Worm (Caenorhabditis elegans) whole organism, late embryonic: ENCODE data around the gene elc-1.

Source experiments
- C08G9.2 ChIP-seq: sonication (generic microtip); optimal IDR thresholded peaks from 2 replicates; lab custom pipeline; 2016; ENCODE audit warnings: mild to moderate bottlenecking, missing genetic modification characterization, moderate library complexity, missing compliant biosample characterization
- K02D7.2 ChIP-seq: sonication (generic microtip); optimal IDR thresholded peaks from 2 replicates; lab custom pipeline; 2017; ENCODE audit warnings: mild to moderate bottlenecking, missing genetic modification characterization, missing compliant biosample characterization
- K09A11.1 ChIP-seq: sonication (generic microtip); optimal IDR thresholded peaks from 2 replicates; lab custom pipeline; 2017; ENCODE audit warnings: antibody characterized with exemption, mild to moderate bottlenecking, missing genetic modification characterization, missing compliant biosample characterization; ENCODE audit not compliant: insufficient read depth
- T23F11.4 ChIP-seq: fragments of 200-800 bp; sonication (Bioruptor generic); optimal IDR thresholded peaks from 2 replicates; lab custom pipeline; 2018; ENCODE audit warnings: mild to moderate bottlenecking, missing genetic modification characterization, missing compliant biosample characterization
- Y22D7AL.16 ChIP-seq: sonication (generic microtip); optimal IDR thresholded peaks from 2 replicates; lab custom pipeline; 2016; ENCODE audit warnings: missing genetic modification characterization, missing compliant biosample characterization
- ahr-1 ChIP-seq: sonication (generic microtip); optimal IDR thresholded peaks from 2 replicates; lab custom pipeline; 2016; ENCODE audit warnings: missing genetic modification characterization, missing compliant biosample characterization
- ceh-14 ChIP-seq: sonication (generic microtip); optimal IDR thresholded peaks from 2 replicates; lab custom pipeline; 2016; ENCODE audit warnings: missing genotype, missing genetic modification characterization, missing compliant biosample characterization
- ceh-18 ChIP-seq: sonication (generic microtip); optimal IDR thresholded peaks from 2 replicates; lab custom pipeline; 2016; ENCODE audit warnings: missing genetic modification characterization, missing compliant biosample characterization
- ceh-2 ChIP-seq: sonication (generic microtip); optimal IDR thresholded peaks from 2 replicates; lab custom pipeline; 2016; ENCODE audit warnings: missing genotype, missing genetic modification characterization, missing compliant biosample characterization
- ceh-24 ChIP-seq: sonication (generic microtip); optimal IDR thresholded peaks from 2 replicates; lab custom pipeline; 2016; ENCODE audit warnings: mild to moderate bottlenecking, missing genetic modification characterization, missing compliant biosample characterization
- ceh-30 ChIP-seq: fragments of 150-350 bp; optimal IDR thresholded peaks from 2 replicates; lab custom pipeline; 2014; ENCODE audit warnings: missing biosample characterization, missing genetic modification characterization
- ceh-45 ChIP-seq: fragments of 200-800 bp; sonication (Bioruptor generic); IDR thresholded peaks from 2 replicates; pipeline ENCODE4 v1.3.6; 2022; ENCODE audit warnings: missing genetic modification reagents, missing genetic modification characterization, missing compliant biosample characterization
- ceh-48 ChIP-seq: sonication (generic microtip); optimal IDR thresholded peaks from 2 replicates; lab custom pipeline; 2016; ENCODE audit warnings: missing genetic modification characterization, inconsistent platforms, missing compliant biosample characterization
- ceh-6 ChIP-seq: fragments of 200-800 bp; sonication (Bioruptor generic); optimal IDR thresholded peaks from 2 replicates; lab custom pipeline; 2018; ENCODE audit warnings: mild to moderate bottlenecking, missing genetic modification characterization, missing compliant biosample characterization
- ceh-9 ChIP-seq: sonication (generic microtip); optimal IDR thresholded peaks from 2 replicates; lab custom pipeline; 2016; ENCODE audit warnings: mild to moderate bottlenecking, missing genetic modification characterization, inconsistent platforms, missing compliant biosample characterization
- che-1 ChIP-seq: sonication (generic microtip); optimal IDR thresholded peaks from 2 replicates; lab custom pipeline; 2016; ENCODE audit warnings: mild to moderate bottlenecking, missing genetic modification characterization, missing compliant biosample characterization
- dve-1 ChIP-seq: sonication (generic microtip); optimal IDR thresholded peaks from 2 replicates; lab custom pipeline; 2017; ENCODE audit warnings: antibody characterized with exemption, mild to moderate bottlenecking, missing genetic modification characterization, missing compliant biosample characterization
- ets-4 ChIP-seq: sonication (generic microtip); optimal IDR thresholded peaks from 2 replicates; lab custom pipeline; 2016; ENCODE audit warnings: missing genetic modification characterization, missing compliant biosample characterization
- eyg-1 ChIP-seq: sonication (generic microtip); optimal IDR thresholded peaks from 2 replicates; lab custom pipeline; 2016; ENCODE audit warnings: missing genotype, missing genetic modification characterization, missing compliant biosample characterization
- fax-1 ChIP-seq: sonication (generic microtip); optimal IDR thresholded peaks from 2 replicates; lab custom pipeline; 2016; ENCODE audit warnings: missing genotype, missing genetic modification characterization, missing compliant biosample characterization
- fkh-10 ChIP-seq: fragments of 150-350 bp; optimal IDR thresholded peaks from 2 replicates; lab custom pipeline; 2014; ENCODE audit warnings: missing biosample characterization, missing genetic modification reagents, missing genetic modification characterization
- hlh-13 ChIP-seq: fragments of 200-800 bp; sonication (Bioruptor generic); optimal IDR thresholded peaks from 2 replicates; lab custom pipeline; 2018; ENCODE audit warnings: mild to moderate bottlenecking, missing genetic modification characterization, missing compliant biosample characterization
- hlh-8 ChIP-seq: sonication (generic microtip); optimal IDR thresholded peaks from 2 replicates; lab custom pipeline; 2016; ENCODE audit warnings: missing genotype, missing genetic modification characterization, missing compliant biosample characterization
- lim-6 ChIP-seq: sonication (generic microtip); optimal IDR thresholded peaks from 2 replicates; lab custom pipeline; 2016; ENCODE audit warnings: missing genetic modification characterization, missing compliant biosample characterization
- lin-11 ChIP-seq: fragments of 200-800 bp; sonication (Bioruptor generic); optimal IDR thresholded peaks from 2 replicates; lab custom pipeline; 2018; ENCODE audit warnings: mild to moderate bottlenecking, missing genetic modification characterization, missing compliant biosample characterization
- madf-2 ChIP-seq: sonication (generic microtip); optimal IDR thresholded peaks from 2 replicates; lab custom pipeline; 2017; ENCODE audit warnings: missing genetic modification characterization, missing compliant biosample characterization
- mec-3 ChIP-seq: sonication (generic microtip); optimal IDR thresholded peaks from 2 replicates; lab custom pipeline; 2016; ENCODE audit warnings: borderline replicate concordance, missing genetic modification characterization, missing compliant biosample characterization
- nhr-11 ChIP-seq: fragments of 150-350 bp; optimal IDR thresholded peaks from 2 replicates; lab custom pipeline; 2014; ENCODE audit warnings: missing biosample characterization, missing genetic modification characterization
- nhr-232 ChIP-seq: sonication (generic microtip); optimal IDR thresholded peaks from 2 replicates; lab custom pipeline; 2016; ENCODE audit warnings: missing genetic modification characterization, missing compliant biosample characterization
- npax-4 ChIP-seq: sonication (generic microtip); optimal IDR thresholded peaks from 2 replicates; lab custom pipeline; 2016; ENCODE audit warnings: missing genetic modification characterization, missing compliant biosample characterization
- pag-3 ChIP-seq: sonication (generic microtip); optimal IDR thresholded peaks from 2 replicates; lab custom pipeline; 2016; ENCODE audit warnings: missing compliant biosample characterization, missing genetic modification characterization, borderline replicate concordance
- pha-2 ChIP-seq: sonication (generic microtip); optimal IDR thresholded peaks from 2 replicates; lab custom pipeline; 2017; ENCODE audit warnings: mild to moderate bottlenecking, missing genetic modification characterization, missing compliant biosample characterization
- pha-4 ChIP-seq: fragments of 150-350 bp; optimal IDR thresholded peaks from 2 replicates; lab custom pipeline; 2018; ENCODE audit warnings: missing biosample characterization, missing genetic modification reagents, missing genetic modification characterization
- pqm-1 ChIP-seq: sonication (generic microtip); optimal IDR thresholded peaks from 2 replicates; lab custom pipeline; 2016; ENCODE audit warnings: missing genetic modification characterization, missing compliant biosample characterization
- pros-1 ChIP-seq: fragments of 150-350 bp; optimal IDR thresholded peaks from 2 replicates; lab custom pipeline; 2014; ENCODE audit warnings: missing biosample characterization, missing genetic modification reagents, missing genetic modification characterization
- ref-2 ChIP-seq: sonication (generic microtip); optimal IDR thresholded peaks from 2 replicates; lab custom pipeline; 2016; ENCODE audit warnings: missing genetic modification characterization, missing compliant biosample characterization
- sox-2 ChIP-seq: fragments of 200-800 bp; sonication (Bioruptor generic); IDR thresholded peaks from 2 replicates; pipeline ENCODE4 v1.3.6; 2022; ENCODE audit warnings: missing genetic modification reagents, missing genetic modification characterization, missing compliant biosample characterization
- sox-4 ChIP-seq: sonication (generic microtip); optimal IDR thresholded peaks from 2 replicates; lab custom pipeline; 2017; ENCODE audit warnings: mild to moderate bottlenecking, missing genetic modification characterization, inconsistent platforms, missing compliant biosample characterization
- syd-9 ChIP-seq: sonication (generic microtip); optimal IDR thresholded peaks from 2 replicates; lab custom pipeline; 2016; ENCODE audit warnings: mild to moderate bottlenecking, missing genetic modification characterization, moderate library complexity, missing compliant biosample characterization
- tbx-2 ChIP-seq: sonication (generic microtip); optimal IDR thresholded peaks from 2 replicates; lab custom pipeline; 2016; ENCODE audit warnings: missing genetic modification characterization, missing compliant biosample characterization
- unc-3 ChIP-seq, 2 experiments: fragments of 200-800 bp in 1 of 2; sonication (Bioruptor generic) in 1 of 2; sonication (generic microtip) in 1 of 2; conservative IDR thresholded peaks in 1 of 2; optimal IDR thresholded peaks in 1 of 2; 2 replicates each; pipeline versions ENCODE4 v1.3.6 to Lab custom; 2016 to 2022; ENCODE audit warnings: missing compliant biosample characterization in 2 of 2, missing genetic modification characterization in 2 of 2, missing genetic modification reagents in 1 of 2
- unc-42 ChIP-seq: sonication (generic microtip); optimal IDR thresholded peaks from 2 replicates; lab custom pipeline; 2016; ENCODE audit warnings: missing genotype, missing genetic modification characterization, missing compliant biosample characterization
- unc-55 ChIP-seq: sonication (generic microtip); optimal IDR thresholded peaks from 2 replicates; lab custom pipeline; 2017; ENCODE audit warnings: missing biosample characterization, missing genetic modification reagents, missing genetic modification characterization
- unc-86 ChIP-seq: sonication (generic microtip); optimal IDR thresholded peaks from 2 replicates; lab custom pipeline; 2016; ENCODE audit warnings: missing genetic modification characterization, missing compliant biosample characterization
- ztf-16 ChIP-seq: sonication (generic microtip); optimal IDR thresholded peaks from 2 replicates; lab custom pipeline; 2017; ENCODE audit warnings: missing genetic modification characterization, missing compliant biosample characterization

elc-1 gene

DNA sequence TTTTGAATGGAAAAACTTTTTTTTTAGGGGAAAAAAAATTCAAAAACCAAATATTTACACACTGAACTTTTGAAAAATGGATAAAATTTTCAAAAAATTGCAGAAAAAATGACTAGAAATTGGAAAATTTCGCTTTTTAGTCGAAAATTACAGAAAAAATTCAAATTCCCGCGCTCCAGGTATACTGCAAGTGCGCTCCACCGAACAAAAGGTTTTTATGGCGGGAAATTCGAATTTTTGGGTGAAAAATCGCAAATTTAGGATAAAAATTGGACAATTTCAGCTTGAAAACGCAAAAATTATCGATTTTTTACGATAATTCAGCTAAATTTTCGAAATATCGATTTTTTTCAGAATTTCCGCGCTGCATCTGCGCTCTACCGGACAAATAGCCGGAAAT is 12.3 kb upstream of the elc-1 start:
- TF ChIP-seq npax-4 (tag; lab: Kevin White, UChicago) (no peak), sox-2 (no peak), mec-3 (tag; lab: Kevin White, UChicago) (no peak), ceh-24 (tag; lab: Kevin White, UChicago) (no peak), syd-9 (no peak), madf-2 (tag; lab: Kevin White, UChicago) (no peak), fax-1 (tag; lab: Kevin White, UChicago) (no peak), unc-42 (no peak)

ce11 chrIII:1428448-1428847 is 11.5 kb upstream of the elc-1 start:
- TF ChIP-seq tbx-2 (tag; lab: Kevin White, UChicago) (no peak), pros-1 (tag; lab: Kevin White, UChicago) (no peak), ceh-14 (tag; lab: Kevin White, UChicago) (no peak), che-1 (tag; lab: Kevin White, UChicago) (no peak), nhr-11 (tag; lab: Kevin White, UChicago) (no peak), pha-4 (tag; lab: Kevin White, UChicago) (no peak), ceh-9 (no peak), hlh-8 (tag; lab: Kevin White, UChicago) (no peak), nhr-232 (tag; lab: Kevin White, UChicago) (no peak), pag-3 (tag; lab: Kevin White, UChicago) (no peak), lin-11 (tag; lab: Kevin White, UChicago) (no peak), mec-3 (tag; lab: Kevin White, UChicago) (no peak), ceh-24 (tag; lab: Kevin White, UChicago) (no peak), ets-4 (tag; lab: Kevin White, UChicago) (no peak), ceh-2 (tag; lab: Kevin White, UChicago) (no peak), pha-2 (tag; lab: Kevin White, UChicago) (no peak), K02D7.2 (tag; lab: Kevin White, UChicago) (no peak), unc-3 (GFP tag; conservative IDR thresholded peaks at IDR 0.05; lab: Robert Waterston, UW) (no peak), unc-3 (tag; optimal IDR thresholded peaks at IDR 0.05; lab: Kevin White, UChicago) (no peak), hlh-13 (GFP tag; lab: Kevin White, UChicago) (no peak), ceh-18 (tag; lab: Kevin White, UChicago) (no peak)

ce11 chrIII:1427126-1427525 is 10.1 kb upstream of the elc-1 start, which contains the start of gene lelo-2:
TSS of gene lelo-2 (minus strand) at chrIII:1427226.
- no peak for TF ChIP-seq ceh-45 (GFP tag; lab: Robert Waterston, UW)
- TF ChIP-seq hlh-8 (tag; lab: Kevin White, UChicago) = no peak
- TF ChIP-seq madf-2 (tag; lab: Kevin White, UChicago) = no peak
- no peak for TF ChIP-seq pqm-1 (tag; lab: Kevin White, UChicago)

- TF ChIP-seq Y22D7AL.16 (tag; lab: Kevin White, UChicago) = peak; percentile 71
- peak; percentile 43 for TF ChIP-seq nhr-232 (tag; lab: Kevin White, UChicago)
- no peak for TF ChIP-seq unc-55
- peak; percentile 45 for TF ChIP-seq ahr-1
- peak; percentile 41 for TF ChIP-seq pha-2 (tag; lab: Kevin White, UChicago)
- TF ChIP-seq nhr-11 (tag; lab: Kevin White, UChicago) = no peak
- TF ChIP-seq dve-1 (tag; lab: Kevin White, UChicago) = peak; percentile 40
- peak; percentile 47 for TF ChIP-seq ztf-16 (tag; lab: Kevin White, UChicago)
- TF ChIP-seq T23F11.4 (GFP tag; lab: Kevin White, UChicago) = peak; percentile 9
- TF ChIP-seq K09A11.1 (tag; lab: Kevin White, UChicago) = no peak
- peak; percentile 65 for TF ChIP-seq C08G9.2 (tag; lab: Kevin White, UChicago)
- TF ChIP-seq lim-6 (tag; lab: Kevin White, UChicago) = peak; percentile 20
- no peak for TF ChIP-seq ets-4 (tag; lab: Kevin White, UChicago)
- TF ChIP-seq ceh-30 (tag; lab: Kevin White, UChicago) = no peak
- TF ChIP-seq madf-2 (tag; lab: Kevin White, UChicago) = peak; percentile 76
- TF ChIP-seq eyg-1 (tag; lab: Kevin White, UChicago) = no peak
- TF ChIP-seq ceh-48 (tag; lab: Kevin White, UChicago) = peak; percentile 42
- peak; percentile 37 for TF ChIP-seq unc-42
- TF ChIP-seq ref-2 (tag; lab: Kevin White, UChicago) = peak; percentile 50
- TF ChIP-seq hlh-8 (tag; lab: Kevin White, UChicago) = no peak
- TF ChIP-seq syd-9 = no peak
- TF ChIP-seq sox-4 (tag; lab: Kevin White, UChicago) = peak; percentile 81
- TF ChIP-seq hlh-13 (GFP tag; lab: Kevin White, UChicago) = peak; percentile 22
- TF ChIP-seq ceh-18 (tag; lab: Kevin White, UChicago) = peak; percentile 42
- no peak for TF ChIP-seq fkh-10 (GFP tag; lab: Kevin White, UChicago)
- peak; percentile 38 for TF ChIP-seq unc-86
- TF ChIP-seq ceh-6 = peak; percentile 56
Measured at ce11 chrIII:1424305-1424704, 7.3 kb upstream of the elc-1 start.
